Fruit fly (Drosophila melanogaster) whole organism, embryonic: ENCODE data around the gene dpy.
A peak's percentile ranks its signal among the peaks of the same experiment; 100 is the strongest.

Experiments
- CG10565 ChIP-seq: fragments of 200-800 bp; sonication (Bioruptor generic); optimal IDR thresholded peaks from 3 replicates; lab custom pipeline; 2016; ENCODE audit warnings: missing biosample characterization, mild to moderate bottlenecking, missing genetic modification characterization
- CG11085 ChIP-seq: fragments of 200-800 bp; sonication (Bioruptor generic); IDR thresholded peaks from 2 replicates; pipeline ENCODE4 v1.3.6; 2022; ENCODE audit warnings: missing biosample characterization, missing genetic modification characterization
- CG12219 ChIP-seq: fragments of 200-800 bp; sonication (Bioruptor generic); optimal IDR thresholded peaks from 3 replicates; lab custom pipeline; 2018; ENCODE audit warnings: missing biosample characterization, mild to moderate bottlenecking, missing genetic modification characterization
- CG13424 ChIP-seq: fragments of 200-800 bp; sonication (Bioruptor generic); optimal IDR thresholded peaks from 2 replicates; lab custom pipeline; 2019; ENCODE audit warnings: missing biosample characterization, mild to moderate bottlenecking, missing genetic modification characterization, moderate library complexity
- CG13775 ChIP-seq: fragments of 200-800 bp; sonication (Bioruptor generic); optimal IDR thresholded peaks from 3 replicates; lab custom pipeline; 2017; ENCODE audit warnings: missing biosample characterization, mild to moderate bottlenecking, missing genetic modification characterization
- CG16815 ChIP-seq: fragments of 200-800 bp; sonication (Bioruptor generic); optimal IDR thresholded peaks from 3 replicates; lab custom pipeline; 2017; ENCODE audit warnings: missing biosample characterization, mild to moderate bottlenecking, missing genetic modification characterization
- CG18619 ChIP-seq: fragments of 200-800 bp; sonication (Bioruptor generic); optimal IDR thresholded peaks from 3 replicates; lab custom pipeline; 2017; ENCODE audit warnings: missing biosample characterization, mild to moderate bottlenecking, missing genetic modification characterization
- CG34376 ChIP-seq: fragments of 200-800 bp; sonication (Bioruptor generic); optimal IDR thresholded peaks from 2 replicates; lab custom pipeline; 2018; ENCODE audit warnings: missing biosample characterization, mild to moderate bottlenecking, missing genetic modification characterization
- CG4617 ChIP-seq: fragments of 200-800 bp; sonication (Bioruptor generic); optimal IDR thresholded peaks from 3 replicates; lab custom pipeline; 2016; ENCODE audit warnings: missing biosample characterization, missing genetic modification characterization, borderline replicate concordance
- CG7963 ChIP-seq: fragments of 200-800 bp; sonication (Bioruptor generic); IDR thresholded peaks from 3 replicates; pipeline ENCODE4 v1.3.6; 2022; ENCODE audit warnings: missing biosample characterization, missing genetic modification characterization; ENCODE audit not compliant: partially characterized antibody
- Dad ChIP-seq: fragments of 200-800 bp; sonication (Bioruptor generic); optimal IDR thresholded peaks from 3 replicates; lab custom pipeline; 2016; ENCODE audit warnings: missing biosample characterization, missing genetic modification characterization
- Dfd ChIP-seq, 2 experiments: fragments of >200 bp; optimal IDR thresholded peaks; 2 replicates each; lab custom pipeline; 2017; ENCODE audit warnings: missing biosample characterization in 2 of 2, missing genetic modification characterization in 2 of 2
- Dp ChIP-seq: fragments of 200-800 bp; sonication (Bioruptor generic); optimal IDR thresholded peaks from 2 replicates; lab custom pipeline; 2018; ENCODE audit warnings: missing biosample characterization, mild to moderate bottlenecking, missing genetic modification characterization, moderate library complexity
- Ets97D ChIP-seq: fragments of 200-800 bp; sonication (Bioruptor generic); optimal IDR thresholded peaks from 3 replicates; lab custom pipeline; 2016; ENCODE audit warnings: missing biosample characterization, missing genetic modification characterization
- H2.0 ChIP-seq: fragments of 200-800 bp; sonication (Bioruptor generic); IDR thresholded peaks from 2 replicates; pipeline ENCODE4 v1.3.6; 2022; ENCODE audit warnings: missing biosample characterization, missing genetic modification characterization
- Hmr ChIP-seq: fragments of 200-800 bp; sonication (Bioruptor generic); optimal IDR thresholded peaks from 3 replicates; lab custom pipeline; 2017; ENCODE audit warnings: mild to moderate bottlenecking, missing biosample characterization, missing genetic modification reagents, missing genetic modification characterization
- MESR4 ChIP-seq: fragments of 200-800 bp; sonication (Bioruptor generic); optimal IDR thresholded peaks from 2 replicates; lab custom pipeline; 2018; ENCODE audit warnings: missing biosample characterization, mild to moderate bottlenecking, missing genetic modification characterization, moderate library complexity
- Poxn ChIP-seq: fragments of 200-800 bp; sonication (Bioruptor generic); IDR thresholded peaks from 2 replicates; pipeline ENCODE4 v1.3.6; 2022; ENCODE audit warnings: missing biosample characterization, missing genetic modification characterization
- cato ChIP-seq: fragments of 200-800 bp; sonication (Bioruptor generic); optimal IDR thresholded peaks from 2 replicates; lab custom pipeline; 2016; ENCODE audit warnings: missing biosample characterization, missing genetic modification characterization, borderline replicate concordance
- hth ChIP-seq: fragments of >200 bp; optimal IDR thresholded peaks from 2 replicates; lab custom pipeline; 2017; ENCODE audit warnings: inconsistent platforms
- knrl ChIP-seq: fragments of 200-800 bp; sonication (Bioruptor generic); IDR thresholded peaks from 3 replicates; pipeline ENCODE4 v1.3.6; 2022; ENCODE audit warnings: missing biosample characterization, missing genetic modification characterization; ENCODE audit not compliant: partially characterized antibody
- pfk ChIP-seq: fragments of 200-800 bp; sonication (Bioruptor generic); optimal IDR thresholded peaks from 2 replicates; lab custom pipeline; 2018; ENCODE audit warnings: missing biosample characterization, mild to moderate bottlenecking, missing genetic modification characterization, moderate library complexity
- scrt ChIP-seq: fragments of 200-800 bp; sonication (Bioruptor generic); optimal IDR thresholded peaks from 2 replicates; lab custom pipeline; 2018; ENCODE audit warnings: missing biosample characterization, mild to moderate bottlenecking, missing genetic modification characterization, moderate library complexity
- tio ChIP-seq: fragments of 200-800 bp; sonication (Bioruptor generic); optimal IDR thresholded peaks from 2 replicates; lab custom pipeline; 2017; ENCODE audit warnings: missing biosample characterization, missing genetic modification characterization, inconsistent platforms
- tll ChIP-seq, 2 experiments: fragments of 200-800 bp in 1 of 2; fragments of >200 bp in 1 of 2; sonication (Bioruptor generic) in 1 of 2; optimal IDR thresholded peaks; 2 replicates each; lab custom pipeline; 2017 to 2019; ENCODE audit warnings: missing biosample characterization in 2 of 2, missing genetic modification characterization in 2 of 2, mild to moderate bottlenecking in 1 of 2, moderate library complexity in 1 of 2
- unpg ChIP-seq: fragments of 200-800 bp; sonication (Bioruptor generic); optimal IDR thresholded peaks from 3 replicates; lab custom pipeline; 2018; ENCODE audit warnings: missing biosample characterization, mild to moderate bottlenecking, missing genetic modification characterization, moderate library complexity
- zfh2 ChIP-seq: fragments of 200-800 bp; sonication (Bioruptor generic); optimal IDR thresholded peaks from 2 replicates; lab custom pipeline; 2016; ENCODE audit warnings: missing biosample characterization, missing genetic modification characterization

The dpy gene

dm6 chr2L:4440881-4441737 is 173.0 kb downstream of the dpy start, which contains the start of gene CG15431 (continued):
- TF ChIP-seq Dp (GFP tag; lab: Kevin White, UChicago) (no peak), CG13424 (tag; lab: Kevin White, UChicago) (peak; percentile 44), tll (GFP tag; optimal IDR thresholded peaks at IDR 0.05; lab: Kevin White, UChicago) (no peak), CG16815 (GFP tag; lab: Kevin White, UChicago) (no peak), H2.0 (GFP tag; lab: Robert Waterston, UW) (peak; percentile 57), CG12219 (GFP tag; lab: Kevin White, UChicago) (no peak), CG13775 (peak; percentile 36), Dad (no peak), Ets97D (no peak), CG4617 (GFP tag; lab: Kevin White, UChicago) (no peak), unpg (GFP tag; lab: Kevin White, UChicago) (peak; percentile 66), cato (GFP tag; lab: Kevin White, UChicago) (no peak), zfh2 (GFP tag; lab: Kevin White, UChicago) (peak; percentile 35), tio (GFP tag; lab: Kevin White, UChicago) (no peak), CG18619 (peak; percentile 58)

dm6 chr2L:4437487-4437886 is 176.6 kb downstream of the dpy start, which contains the start of gene CG43056:
Gene CG43056 (plus strand): TSS chr2L:4437787.
- TF ChIP-seq Hmr (GFP tag; lab: Kevin White, UChicago) (no peak), pfk (GFP tag; lab: Kevin White, UChicago) (no peak), scrt (GFP tag; lab: Kevin White, UChicago) (peak; percentile 13)

- TF ChIP-seq CG34376 (GFP tag; lab: Kevin White, UChicago) (no peak), hth (no peak), CG11085 (GFP tag; lab: Robert Waterston, UW) (no peak), MESR4 (GFP tag; lab: Kevin White, UChicago) (no peak), Dfd (GFP tag; optimal IDR thresholded peaks at IDR 0.05; lab: Kevin White, UChicago) (no peak), knrl (GFP tag; lab: Robert Waterston, UW) (no peak), Poxn (GFP tag; lab: Robert Waterston, UW) (no peak), CG10565 (GFP tag; lab: Kevin White, UChicago) (no peak), CG7963 (no peak)
Observed at dm6 chr2L:4433608-4434007, 180.5 kb downstream of the dpy start, which contains the start of the genes CG34177 and CG34178. Gene CG34177 (plus strand): TSS chr2L:4433908. Gene CG34178 (plus strand): TSS chr2L:4433908.
